Fruit fly (Drosophila melanogaster) whole organism, embryonic: ENCODE results near the gene par-6.

ENCODE experiments used
- ATbp ChIP-seq: fragments of 200-800 bp; sonication (Bioruptor generic); optimal IDR thresholded peaks from 2 replicates; lab custom pipeline; 2017; ENCODE audit warnings: missing biosample characterization, mild to moderate bottlenecking, missing genetic modification characterization, missing genetic modification reagents
- Bgb ChIP-seq: fragments of 200-800 bp; sonication (Bioruptor generic); IDR thresholded peaks from 2 replicates; pipeline ENCODE4 v1.3.6; 2022; ENCODE audit warnings: missing biosample characterization, missing genetic modification characterization; ENCODE audit not compliant: partially characterized antibody
- CG10267 ChIP-seq: fragments of 200-800 bp; sonication (Bioruptor generic); optimal IDR thresholded peaks from 2 replicates; lab custom pipeline; 2018; ENCODE audit warnings: missing biosample characterization, mild to moderate bottlenecking, missing genetic modification characterization, moderate library complexity
- CG10654 ChIP-seq: fragments of 200-800 bp; sonication (Bioruptor generic); optimal IDR thresholded peaks from 2 replicates; lab custom pipeline; 2016; ENCODE audit warnings: missing biosample characterization, missing genetic modification characterization
- CG11085 ChIP-seq: fragments of 200-800 bp; sonication (Bioruptor generic); IDR thresholded peaks from 2 replicates; pipeline ENCODE4 v1.3.6; 2022; ENCODE audit warnings: missing biosample characterization, missing genetic modification characterization
- CG11560 ChIP-seq: fragments of 200-800 bp; sonication (Bioruptor generic); IDR thresholded peaks from 3 replicates; pipeline ENCODE4 v1.3.6; 2022; ENCODE audit warnings: missing biosample characterization, missing genetic modification characterization
- CG11695 ChIP-seq: fragments of 200-800 bp; sonication (Bioruptor generic); IDR thresholded peaks from 3 replicates; pipeline ENCODE4 v1.3.6; 2022; ENCODE audit warnings: missing biosample characterization, missing genetic modification characterization
- CG13624 ChIP-seq: fragments of 200-800 bp; sonication (Bioruptor generic); optimal IDR thresholded peaks from 2 replicates; lab custom pipeline; 2016; ENCODE audit warnings: missing biosample characterization, missing genetic modification characterization
- CG14441 ChIP-seq: fragments of 200-800 bp; sonication (Bioruptor generic); IDR thresholded peaks from 2 replicates; pipeline ENCODE4 v1.3.6; 2022; ENCODE audit warnings: missing biosample characterization, missing genetic modification characterization
- CG1529 ChIP-seq: fragments of 200-800 bp; sonication (Bioruptor generic); optimal IDR thresholded peaks from 3 replicates; lab custom pipeline; 2018; ENCODE audit warnings: missing biosample characterization, missing genetic modification characterization
- CG15479 ChIP-seq: fragments of 200-800 bp; sonication (Bioruptor generic); optimal IDR thresholded peaks from 3 replicates; lab custom pipeline; 2019; ENCODE audit warnings: missing biosample characterization, mild to moderate bottlenecking, missing genetic modification characterization, moderate library complexity
- CG16813 ChIP-seq: fragments of 200-800 bp; sonication (Bioruptor generic); IDR thresholded peaks from 3 replicates; pipeline ENCODE4 v1.3.6; 2022; ENCODE audit warnings: missing biosample characterization, missing genetic modification characterization; ENCODE audit not compliant: partially characterized antibody
- CG16815 ChIP-seq: fragments of 200-800 bp; sonication (Bioruptor generic); optimal IDR thresholded peaks from 3 replicates; lab custom pipeline; 2017; ENCODE audit warnings: missing biosample characterization, mild to moderate bottlenecking, missing genetic modification characterization
- CG17802 ChIP-seq: fragments of 200-800 bp; sonication (Bioruptor generic); optimal IDR thresholded peaks from 2 replicates; lab custom pipeline; 2018; ENCODE audit warnings: missing biosample characterization, mild to moderate bottlenecking, missing genetic modification characterization, moderate library complexity
- CG17912 ChIP-seq: fragments of 200-800 bp; sonication (Bioruptor generic); optimal IDR thresholded peaks from 2 replicates; lab custom pipeline; 2018; ENCODE audit warnings: missing biosample characterization, mild to moderate bottlenecking, missing genetic modification characterization
- CG18011 ChIP-seq: fragments of 200-800 bp; sonication (Bioruptor generic); optimal IDR thresholded peaks from 2 replicates; lab custom pipeline; 2017; ENCODE audit warnings: missing biosample characterization, missing genetic modification characterization, mild to moderate bottlenecking, moderate library complexity, missing genotype
- CG18262 ChIP-seq: fragments of 200-800 bp; optimal IDR thresholded peaks from 3 replicates; lab custom pipeline; 2019; ENCODE audit warnings: missing biosample characterization, mild to moderate bottlenecking, missing genetic modification characterization, moderate library complexity
- CG18764 ChIP-seq: fragments of 200-800 bp; sonication (Bioruptor generic); optimal IDR thresholded peaks from 3 replicates; lab custom pipeline; 2016; ENCODE audit warnings: missing biosample characterization, missing genetic modification characterization
- CG30431 ChIP-seq: fragments of 200-800 bp; sonication (Bioruptor generic); optimal IDR thresholded peaks from 2 replicates; lab custom pipeline; 2017; ENCODE audit warnings: missing biosample characterization, missing genetic modification characterization
- CG8388 ChIP-seq: fragments of 200-800 bp; sonication (Bioruptor generic); optimal IDR thresholded peaks from 2 replicates; lab custom pipeline; 2019; ENCODE audit warnings: missing biosample characterization, mild to moderate bottlenecking, missing genetic modification characterization, moderate library complexity
- CG8944 ChIP-seq: fragments of 200-800 bp; sonication (Bioruptor generic); optimal IDR thresholded peaks from 3 replicates; lab custom pipeline; 2016; ENCODE audit warnings: missing biosample characterization, missing genetic modification characterization
- Doc2 ChIP-seq: fragments of 200-800 bp; sonication (Bioruptor generic); IDR thresholded peaks from 2 replicates; pipeline ENCODE4 v1.3.6; 2022; ENCODE audit warnings: missing biosample characterization, missing genetic modification characterization
- HLHmδ ChIP-seq: fragments of 200-800 bp; sonication (Bioruptor generic); optimal IDR thresholded peaks from 2 replicates; lab custom pipeline; 2018; ENCODE audit warnings: missing biosample characterization, mild to moderate bottlenecking, missing genetic modification characterization, moderate library complexity
- HmgZ ChIP-seq: fragments of 200-800 bp; sonication (Bioruptor generic); optimal IDR thresholded peaks from 2 replicates; lab custom pipeline; 2018; ENCODE audit warnings: missing biosample characterization, mild to moderate bottlenecking, missing genetic modification characterization
- NC2α ChIP-seq: fragments of 200-800 bp; sonication (Bioruptor generic); optimal IDR thresholded peaks from 2 replicates; lab custom pipeline; 2016; ENCODE audit warnings: missing biosample characterization, missing genetic modification characterization
- NFAT ChIP-seq: fragments of 200-800 bp; sonication (Bioruptor generic); IDR thresholded peaks from 2 replicates; pipeline ENCODE4 v1.3.6; 2022; ENCODE audit warnings: missing biosample characterization, missing genetic modification characterization
- Optix ChIP-seq: fragments of 200-800 bp; sonication (Bioruptor generic); IDR thresholded peaks from 3 replicates; pipeline ENCODE4 v1.3.6; 2022; ENCODE audit warnings: missing biosample characterization, missing genetic modification characterization
- Xrp1 ChIP-seq: fragments of 200-800 bp; sonication (Bioruptor generic); IDR thresholded peaks from 2 replicates; pipeline ENCODE4 v1.3.6; 2022; ENCODE audit warnings: missing biosample characterization, missing genetic modification characterization
- ato ChIP-seq: fragments of 200-800 bp; sonication (Bioruptor generic); IDR thresholded peaks from 2 replicates; pipeline ENCODE4 v1.3.6; 2022; ENCODE audit warnings: missing biosample characterization, missing genetic modification characterization; ENCODE audit not compliant: partially characterized antibody
- bbx ChIP-seq: fragments of 200-800 bp; sonication (Bioruptor generic); IDR thresholded peaks from 2 replicates; pipeline ENCODE4 v1.3.6; 2022; ENCODE audit warnings: missing biosample characterization, missing genetic modification characterization; ENCODE audit not compliant: partially characterized antibody
- cas ChIP-seq: fragments of 200-800 bp; sonication (Bioruptor generic); IDR thresholded peaks from 2 replicates; pipeline ENCODE4 v1.3.6; 2022; ENCODE audit warnings: missing biosample characterization, missing genetic modification characterization
- chm ChIP-seq: fragments of 200-800 bp; sonication (Bioruptor generic); IDR thresholded peaks from 2 replicates; pipeline ENCODE4 v1.3.6; 2022; ENCODE audit warnings: missing biosample characterization, missing genetic modification characterization
- chn ChIP-seq: fragments of 200-800 bp; sonication (Bioruptor generic); optimal IDR thresholded peaks from 2 replicates; lab custom pipeline; 2016; ENCODE audit warnings: missing biosample characterization, missing genetic modification characterization
- danr ChIP-seq: fragments of 200-800 bp; sonication (Bioruptor generic); IDR thresholded peaks from 2 replicates; pipeline ENCODE4 v1.3.6; 2022; ENCODE audit warnings: missing biosample characterization, missing genetic modification characterization
- dimm ChIP-seq: fragments of 200-800 bp; sonication (Bioruptor generic); IDR thresholded peaks from 2 replicates; pipeline ENCODE4 v1.3.6; 2022; ENCODE audit warnings: missing biosample characterization, missing genetic modification characterization
- exex ChIP-seq: fragments of 200-800 bp; sonication (Bioruptor generic); optimal IDR thresholded peaks from 4 replicates; lab custom pipeline; 2018; ENCODE audit warnings: missing biosample characterization, mild to moderate bottlenecking, missing genetic modification characterization, moderate library complexity
- fru ChIP-seq: fragments of >200 bp; optimal IDR thresholded peaks from 2 replicates; lab custom pipeline; 2017
- insv ChIP-seq, 2 experiments: fragments of 200-800 bp; sonication (Bioruptor generic); optimal IDR thresholded peaks; 3 replicates each; lab custom pipeline; 2016 to 2018; ENCODE audit warnings: missing biosample characterization in 2 of 2, missing genetic modification characterization in 2 of 2
- inv ChIP-seq: fragments of 200-800 bp; sonication (Bioruptor generic); IDR thresholded peaks from 2 replicates; pipeline ENCODE4 v1.3.6; 2022; ENCODE audit warnings: missing biosample characterization, missing genetic modification characterization; ENCODE audit not compliant: partially characterized antibody
- lov ChIP-seq, 2 experiments: fragments of 200-800 bp in 1 of 2; fragments of >200 bp in 1 of 2; sonication (Bioruptor generic) in 1 of 2; IDR thresholded peaks in 1 of 2; optimal IDR thresholded peaks in 1 of 2; 2 replicates in 1 of 2; 3 replicates in 1 of 2; pipeline versions ENCODE4 v1.3.6 to Lab custom; 2017 to 2022; ENCODE audit warnings: missing biosample characterization in 1 of 2, missing genetic modification characterization in 1 of 2
- oc ChIP-seq: fragments of 200-800 bp; sonication (Bioruptor generic); optimal IDR thresholded peaks from 2 replicates; lab custom pipeline; 2018; ENCODE audit warnings: missing biosample characterization, mild to moderate bottlenecking, missing genetic modification characterization, moderate library complexity
- onecut ChIP-seq: fragments of 200-800 bp; sonication (Bioruptor generic); IDR thresholded peaks from 2 replicates; pipeline ENCODE4 v1.3.6; 2022; ENCODE audit warnings: missing biosample characterization, missing genetic modification characterization
- pfk ChIP-seq: fragments of 200-800 bp; sonication (Bioruptor generic); optimal IDR thresholded peaks from 2 replicates; lab custom pipeline; 2018; ENCODE audit warnings: missing biosample characterization, mild to moderate bottlenecking, missing genetic modification characterization, moderate library complexity
- phol ChIP-seq: fragments of 200-800 bp; sonication (Bioruptor generic); optimal IDR thresholded peaks from 3 replicates; lab custom pipeline; 2018; ENCODE audit warnings: missing biosample characterization, mild to moderate bottlenecking, missing genetic modification characterization, moderate library complexity
- pzg ChIP-seq: fragments of 200-800 bp; sonication (Bioruptor generic); optimal IDR thresholded peaks from 3 replicates; lab custom pipeline; 2018; ENCODE audit warnings: missing biosample characterization, mild to moderate bottlenecking, missing genetic modification characterization, moderate library complexity
- sna ChIP-seq: fragments of 200-800 bp; sonication (Bioruptor generic); IDR thresholded peaks from 2 replicates; pipeline ENCODE4 v1.3.6; 2022; ENCODE audit warnings: missing biosample characterization, missing genetic modification characterization; ENCODE audit not compliant: partially characterized antibody
- toy ChIP-seq: fragments of 200-800 bp; sonication (Bioruptor generic); IDR thresholded peaks from 2 replicates; pipeline ENCODE4 v1.3.6; 2022; ENCODE audit warnings: missing biosample characterization, missing genetic modification characterization
- tup ChIP-seq: fragments of 200-800 bp; sonication (Bioruptor generic); optimal IDR thresholded peaks from 2 replicates; lab custom pipeline; 2016; ENCODE audit warnings: missing biosample characterization, mild to moderate bottlenecking, missing genetic modification characterization, moderate library complexity
- vnd ChIP-seq: fragments of 200-800 bp; sonication (Bioruptor generic); IDR thresholded peaks from 3 replicates; pipeline ENCODE4 v1.3.6; 2022; ENCODE audit warnings: missing biosample characterization, missing genetic modification characterization; ENCODE audit not compliant: partially characterized antibody

The par-6 gene

DNA sequence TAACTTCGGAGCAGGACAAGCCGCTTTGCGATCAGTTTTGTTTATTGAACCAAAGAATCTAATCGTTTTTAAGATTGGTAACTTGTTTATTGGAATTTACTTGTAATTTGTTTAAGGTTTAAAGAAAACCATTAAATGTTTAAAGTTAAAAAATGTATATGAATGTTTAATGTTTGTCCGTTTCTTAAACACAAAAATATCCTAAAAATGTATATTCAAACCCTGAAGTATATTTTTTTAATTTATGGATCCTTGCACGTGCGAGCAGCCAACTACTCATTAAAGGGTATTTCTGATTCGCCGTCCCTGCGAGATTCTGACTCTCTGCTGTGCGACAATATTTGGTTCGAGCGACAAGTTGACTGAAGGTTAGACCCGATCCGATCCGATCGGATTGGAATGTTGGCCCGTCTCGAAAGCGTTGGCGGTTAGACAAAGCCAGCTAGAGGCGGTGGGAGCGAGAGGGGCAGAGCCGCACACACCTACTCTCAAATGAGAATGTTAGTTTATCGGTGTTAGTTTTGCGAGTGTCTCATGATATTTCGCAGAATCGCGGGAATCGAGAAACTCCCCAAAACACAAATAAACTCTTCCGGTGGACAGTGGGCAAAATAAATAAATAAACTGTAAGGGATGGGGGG lies 4.2 kb upstream of the par-6 start (continued):
- peak; percentile 85 for TF ChIP-seq CG10267
- no peak for TF ChIP-seq pfk (GFP tag; lab: Kevin White, UChicago)
- TF ChIP-seq CG11695 (GFP tag; lab: Robert Waterston, UW), result peak; percentile 87
- peak; percentile 79 for TF ChIP-seq HmgZ (tag; lab: Kevin White, UChicago)
- TF ChIP-seq NC2α, result peak; percentile 55
- TF ChIP-seq CG11085 (GFP tag; lab: Robert Waterston, UW), result no peak
- peak; percentile 53 for TF ChIP-seq oc (tag; lab: Kevin White, UChicago)
- no peak for TF ChIP-seq Bgb (GFP tag; lab: Robert Waterston, UW)
- 0 out of 2 replicates have a peak, but pooled peaks have one; percentile 8 for TF ChIP-seq bbx
- peak; percentile 74 for TF ChIP-seq CG30431 (GFP tag; lab: Kevin White, UChicago)
- TF ChIP-seq CG13624 (GFP tag; lab: Kevin White, UChicago), result peak; percentile 87
- TF ChIP-seq CG16813, result no peak
- no peak for TF ChIP-seq vnd (GFP tag; lab: Robert Waterston, UW)
- TF ChIP-seq CG14441 (GFP tag; lab: Robert Waterston, UW), result peak; percentile 75
- TF ChIP-seq NFAT (GFP tag; lab: Robert Waterston, UW), result no peak
- TF ChIP-seq CG17802, result no peak
- peak; percentile 65 for TF ChIP-seq CG10654 (GFP tag; lab: Kevin White, UChicago)
- TF ChIP-seq CG18011 (GFP tag; lab: Kevin White, UChicago), result peak; percentile 57
- TF ChIP-seq CG18764 (GFP tag; lab: Kevin White, UChicago), result peak; percentile 68
- TF ChIP-seq Optix (GFP tag; lab: Robert Waterston, UW), result peak; percentile 45; the same call in 1 of the 3 replicates
- no peak for TF ChIP-seq cas (GFP tag; lab: Robert Waterston, UW)
- TF ChIP-seq ato (GFP tag; lab: Robert Waterston, UW), result no peak
- peak; percentile 78 for TF ChIP-seq CG1529 (GFP tag; lab: Kevin White, UChicago)
- TF ChIP-seq CG15479 (GFP tag; lab: Kevin White, UChicago), result no peak
- no peak for TF ChIP-seq toy
- TF ChIP-seq onecut, result peak; percentile 61
- TF ChIP-seq CG18262, result peak; percentile 92
- peak; percentile 55; the same call in 1 of the 3 replicates for TF ChIP-seq CG11560 (tag; lab: Robert Waterston, UW)
- peak in 1 of 2 experiments; percentile 49 for TF ChIP-seq insv (GFP tag; optimal IDR thresholded peaks at IDR 0.05; lab: Kevin White, UChicago)
- no peak for TF ChIP-seq HLHmδ
- peak; percentile 62; the same call in 1 of the 2 replicates for TF ChIP-seq danr
- no peak for TF ChIP-seq fru
- peak; percentile 88 for TF ChIP-seq phol (tag; lab: Kevin White, UChicago)
- no peak for TF ChIP-seq chm (GFP tag; lab: Robert Waterston, UW)
- TF ChIP-seq CG8944 (GFP tag; lab: Kevin White, UChicago), result peak; percentile 61
- TF ChIP-seq chn, result peak; percentile 80
- TF ChIP-seq exex (tag; lab: Kevin White, UChicago), result peak; percentile 69
- TF ChIP-seq inv (GFP tag; lab: Robert Waterston, UW), result no peak
- no peak for TF ChIP-seq dimm
- peak; percentile 83 for TF ChIP-seq CG8388 (GFP tag; lab: Kevin White, UChicago)
- peak; percentile 25 for TF ChIP-seq tup (GFP tag; lab: Kevin White, UChicago)
- no peak for TF ChIP-seq Doc2 (GFP tag; lab: Robert Waterston, UW)
- peak; percentile 7 for TF ChIP-seq CG17912 (GFP tag; lab: Kevin White, UChicago)
- TF ChIP-seq sna (GFP tag; lab: Robert Waterston, UW), result no peak
- no peak for TF ChIP-seq pzg
- TF ChIP-seq CG16815 (GFP tag; lab: Kevin White, UChicago), result peak; percentile 80
- TF ChIP-seq lov (optimal IDR thresholded peaks at IDR 0.05; lab: Kevin White, UChicago), result no peak
- TF ChIP-seq lov (GFP tag; IDR thresholded peaks at IDR 0.05; lab: Robert Waterston, UW), result no peak
- peak; percentile 78 for TF ChIP-seq ATbp
- TF ChIP-seq Xrp1 (GFP tag; lab: Robert Waterston, UW), result peak; percentile 73
